Worm (Caenorhabditis elegans) whole organism, mixed stage, embryonic: ENCODE measurements around the gene srt-74.

Source experiments
- M03D4.4 ChIP-seq: sonication (generic microtip); optimal IDR thresholded peaks from 2 replicates; lab custom pipeline; 2017; ENCODE audit warnings: mild to moderate bottlenecking, missing genetic modification characterization, missing compliant biosample characterization
- bed-3 ChIP-seq: fragments of 200-800 bp; sonication (Bioruptor generic); optimal IDR thresholded peaks from 3 replicates; lab custom pipeline; 2018; ENCODE audit warnings: mild to moderate bottlenecking, missing genetic modification characterization, moderate library complexity, missing compliant biosample characterization
- blmp-1 ChIP-seq: fragments of 150-350 bp; optimal IDR thresholded peaks from 2 replicates; lab custom pipeline; 2014; ENCODE audit warnings: missing biosample characterization, missing genetic modification characterization
- ceh-39 ChIP-seq: fragments of 150-350 bp; optimal IDR thresholded peaks from 2 replicates; lab custom pipeline; 2014; ENCODE audit warnings: missing biosample characterization, missing genetic modification characterization
- ces-1 ChIP-seq: fragments of 150-350 bp; optimal IDR thresholded peaks from 2 replicates; lab custom pipeline; 2014; ENCODE audit warnings: missing biosample characterization, missing genetic modification reagents, missing genetic modification characterization
- cnd-1 ChIP-seq: fragments of 200-800 bp; sonication (Bioruptor generic); optimal IDR thresholded peaks from 2 replicates; lab custom pipeline; 2018; ENCODE audit warnings: mild to moderate bottlenecking, missing genetic modification characterization, missing compliant biosample characterization
- elt-1 ChIP-seq: sonication (generic microtip); optimal IDR thresholded peaks from 2 replicates; lab custom pipeline; 2017; ENCODE audit warnings: missing genetic modification characterization, mild to moderate bottlenecking, missing compliant biosample characterization, antibody characterized with exemption, moderate library complexity, borderline replicate concordance; ENCODE audit not compliant: insufficient read depth
- elt-3 ChIP-seq: fragments of 150-350 bp; optimal IDR thresholded peaks from 2 replicates; lab custom pipeline; 2014; ENCODE audit warnings: missing biosample characterization, missing genetic modification characterization
- flh-1 ChIP-seq: fragments of 200-800 bp; sonication (Bioruptor generic); optimal IDR thresholded peaks from 2 replicates; lab custom pipeline; 2018; ENCODE audit warnings: mild to moderate bottlenecking, missing genetic modification characterization, moderate library complexity, missing compliant biosample characterization
- ham-2 ChIP-seq: fragments of 200-800 bp; sonication (Bioruptor generic); optimal IDR thresholded peaks from 2 replicates; lab custom pipeline; 2018; ENCODE audit warnings: mild to moderate bottlenecking, missing genetic modification characterization, missing compliant biosample characterization
- hlh-1 ChIP-seq: fragments of 150-350 bp; optimal IDR thresholded peaks from 2 replicates; lab custom pipeline; 2014; ENCODE audit warnings: missing biosample characterization, missing genetic modification reagents, missing genetic modification characterization
- lin-13 ChIP-seq: fragments of 150-350 bp; optimal IDR thresholded peaks from 2 replicates; lab custom pipeline; 2014; ENCODE audit warnings: missing biosample characterization, missing genetic modification characterization
- lin-32 ChIP-seq: fragments of 200-800 bp; sonication (Bioruptor generic); optimal IDR thresholded peaks from 2 replicates; lab custom pipeline; 2018; ENCODE audit warnings: mild to moderate bottlenecking, missing genetic modification characterization, missing compliant biosample characterization
- lsy-2 ChIP-seq: fragments of 150-350 bp; optimal IDR thresholded peaks from 2 replicates; lab custom pipeline; 2014; ENCODE audit warnings: missing biosample characterization, missing genetic modification characterization
- mab-5 ChIP-seq: fragments of 150-350 bp; optimal IDR thresholded peaks from 2 replicates; lab custom pipeline; 2014; ENCODE audit warnings: missing biosample characterization, missing genetic modification characterization
- mep-1 ChIP-seq: fragments of 150-350 bp; optimal IDR thresholded peaks from 2 replicates; lab custom pipeline; 2017; ENCODE audit warnings: missing biosample characterization, missing genetic modification reagents, missing genetic modification characterization, inconsistent platforms
- mls-2 ChIP-seq: sonication (generic microtip); optimal IDR thresholded peaks from 2 replicates; lab custom pipeline; 2016; ENCODE audit warnings: mild to moderate bottlenecking, missing genetic modification characterization, moderate library complexity, missing compliant biosample characterization
- nhr-12 ChIP-seq: fragments of 150-350 bp; optimal IDR thresholded peaks from 2 replicates; lab custom pipeline; 2014; ENCODE audit warnings: missing biosample characterization, missing genetic modification characterization
- nhr-2 ChIP-seq: fragments of 150-350 bp; optimal IDR thresholded peaks from 2 replicates; lab custom pipeline; 2014; ENCODE audit warnings: missing biosample characterization, missing genetic modification characterization
- nhr-237 ChIP-seq: fragments of 150-350 bp; optimal IDR thresholded peaks from 2 replicates; lab custom pipeline; 2014; ENCODE audit warnings: missing biosample characterization, missing genetic modification characterization
- nhr-76 ChIP-seq: sonication (generic microtip); optimal IDR thresholded peaks from 2 replicates; lab custom pipeline; 2017; ENCODE audit warnings: missing biosample characterization, missing genetic modification characterization
- pha-4 ChIP-seq: fragments of 150-350 bp; optimal IDR thresholded peaks from 2 replicates; lab custom pipeline; 2018; ENCODE audit warnings: missing biosample characterization, missing genetic modification reagents, missing genetic modification characterization
- sem-2 ChIP-seq: fragments of 200-800 bp; sonication (Bioruptor generic); optimal IDR thresholded peaks from 2 replicates; lab custom pipeline; 2018; ENCODE audit warnings: mild to moderate bottlenecking, missing genetic modification characterization, missing compliant biosample characterization
- snpc-4 ChIP-seq: fragments of 150-350 bp; optimal IDR thresholded peaks from 2 replicates; lab custom pipeline; 2014; ENCODE audit warnings: missing biosample characterization, missing genetic modification characterization
- sptf-1 ChIP-seq: sonication (generic microtip); optimal IDR thresholded peaks from 2 replicates; lab custom pipeline; 2017; ENCODE audit warnings: mild to moderate bottlenecking, missing genetic modification characterization, moderate library complexity, missing compliant biosample characterization
- tbx-8 ChIP-seq: fragments of 200-800 bp; sonication (Bioruptor generic); optimal IDR thresholded peaks from 2 replicates; lab custom pipeline; 2018; ENCODE audit warnings: mild to moderate bottlenecking, missing genetic modification characterization, moderate library complexity, missing compliant biosample characterization
- unc-120 ChIP-seq: sonication (generic microtip); optimal IDR thresholded peaks from 2 replicates; lab custom pipeline; 2017; ENCODE audit warnings: missing genetic modification characterization, missing compliant biosample characterization; ENCODE audit not compliant: poor library complexity, severe bottlenecking
- unc-39 ChIP-seq: fragments of 150-350 bp; optimal IDR thresholded peaks from 2 replicates; lab custom pipeline; 2014; ENCODE audit warnings: missing biosample characterization, missing genetic modification characterization
- zip-8 ChIP-seq: fragments of 150-350 bp; optimal IDR thresholded peaks from 2 replicates; lab custom pipeline; 2014; ENCODE audit warnings: missing biosample characterization, missing genetic modification characterization
- ztf-11 ChIP-seq: fragments of 150-350 bp; optimal IDR thresholded peaks from 2 replicates; lab custom pipeline; 2014; ENCODE audit warnings: missing biosample characterization, missing genetic modification characterization

The srt-74 gene

ce11 chrV:14246761-14247160 lies 35.4 kb downstream of the srt-74 start, which contains the start of gene K02E11.3:
Gene K02E11.3, minus strand, starts transcription at chrV:14246861.
- TF ChIP-seq lsy-2 (tag; lab: Kevin White, UChicago) = no peak
- no peak for TF ChIP-seq ceh-39 (tag; lab: Kevin White, UChicago)
- TF ChIP-seq elt-3 = no peak
- no peak for TF ChIP-seq ham-2 (GFP tag; lab: Kevin White, UChicago)
- no peak for TF ChIP-seq nhr-237 (tag; lab: Kevin White, UChicago)
- TF ChIP-seq unc-39 (tag; lab: Kevin White, UChicago) = no peak
- TF ChIP-seq sptf-1 (tag; lab: Kevin White, UChicago) = no peak
- TF ChIP-seq snpc-4 (tag; lab: Kevin White, UChicago) = no peak
- no peak for TF ChIP-seq unc-120 (tag; lab: Kevin White, UChicago)
- TF ChIP-seq tbx-8 (GFP tag; lab: Kevin White, UChicago) = no peak

ce11 chrV:14243904-14244303 lies 38.2 kb downstream of the srt-74 start, which contains the start of gene sre-7:
Gene sre-7, plus strand, starts transcription at chrV:14244204.
- TF ChIP-seq bed-3 (GFP tag; lab: Kevin White, UChicago) (no peak), blmp-1 (no peak), pha-4 (tag; lab: Kevin White, UChicago) (no peak), nhr-76 (no peak), sptf-1 (tag; lab: Kevin White, UChicago) (no peak), nhr-12 (tag; lab: Kevin White, UChicago) (no peak), unc-120 (tag; lab: Kevin White, UChicago) (no peak), ztf-11 (tag; lab: Kevin White, UChicago) (no peak), nhr-2 (tag; lab: Kevin White, UChicago) (no peak), sem-2 (GFP tag; lab: Kevin White, UChicago) (no peak), mab-5 (tag; lab: Kevin White, UChicago) (no peak)

DNA sequence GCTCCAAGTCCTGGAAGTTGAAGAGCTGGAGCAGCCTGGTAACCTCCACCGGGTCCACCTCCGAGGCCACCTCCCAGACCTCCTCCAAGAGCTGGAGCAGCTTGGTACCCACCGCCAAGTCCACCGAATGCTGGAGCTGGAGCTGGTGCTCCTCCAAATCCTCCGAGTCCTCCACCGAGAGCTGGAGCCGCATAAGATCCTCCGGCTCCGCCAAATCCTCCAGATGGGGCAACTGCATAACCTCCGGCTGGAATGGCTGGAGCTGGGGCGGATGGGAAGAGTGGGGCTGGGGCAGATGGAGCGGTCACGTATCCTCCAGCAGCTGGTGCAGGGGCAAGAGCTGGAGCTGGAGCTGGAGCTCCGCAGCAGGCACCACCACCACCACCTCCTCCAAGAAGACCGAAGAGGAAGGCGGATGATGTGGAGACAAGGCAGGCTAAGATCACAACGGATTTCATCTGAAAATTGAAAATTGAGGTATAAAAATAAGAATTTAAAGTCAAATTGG lies 41.4 kb downstream of the srt-74 start, which contains the start of gene K02E11.10:
K02E11.10 (minus strand) TSS at position 458 of the 508 bp plus-strand sequence.
- TF ChIP-seq mls-2 (tag; lab: Kevin White, UChicago) = no peak
- TF ChIP-seq lsy-2 (tag; lab: Kevin White, UChicago) = no peak
- TF ChIP-seq pha-4 (tag; lab: Kevin White, UChicago) = no peak
- TF ChIP-seq sem-2 (GFP tag; lab: Kevin White, UChicago) = no peak
- no peak for TF ChIP-seq mab-5 (tag; lab: Kevin White, UChicago)
- no peak for TF ChIP-seq lin-13 (tag; lab: Kevin White, UChicago)
- no peak for TF ChIP-seq elt-3
- TF ChIP-seq flh-1 (GFP tag; lab: Kevin White, UChicago) = no peak
- no peak for TF ChIP-seq zip-8 (tag; lab: Kevin White, UChicago)
- no peak for TF ChIP-seq nhr-237 (tag; lab: Kevin White, UChicago)
- no peak for TF ChIP-seq snpc-4 (tag; lab: Kevin White, UChicago)

DNA sequence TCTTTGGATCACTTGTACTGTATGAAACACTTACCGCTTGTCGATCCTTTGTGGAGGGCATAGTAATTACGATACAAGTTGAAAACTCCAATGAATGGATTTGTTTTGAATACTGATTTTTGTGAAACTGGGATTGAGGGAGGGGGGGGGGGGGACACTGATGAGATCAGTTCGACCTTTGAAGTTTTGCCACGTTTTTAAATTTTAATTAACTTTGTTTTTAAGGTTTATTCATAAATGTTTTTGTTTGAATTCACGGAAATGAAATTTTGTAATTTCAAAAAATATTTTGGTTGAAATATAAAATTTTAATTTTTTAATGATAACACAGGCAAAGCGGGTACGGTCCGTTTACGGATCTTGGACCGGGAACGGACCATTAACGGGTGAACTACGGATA lies 46.2 kb downstream of the srt-74 start, which contains the start of gene ent-3:
ent-3 (minus strand) TSS at position 101 of the 400 bp plus-strand sequence.
- TF ChIP-seq ham-2 (GFP tag; lab: Kevin White, UChicago) (no peak), nhr-76 (no peak), tbx-8 (GFP tag; lab: Kevin White, UChicago) (no peak), lsy-2 (tag; lab: Kevin White, UChicago) (no peak), elt-3 (no peak), sem-2 (GFP tag; lab: Kevin White, UChicago) (no peak), ztf-11 (tag; lab: Kevin White, UChicago) (no peak), lin-32 (GFP tag; lab: Kevin White, UChicago) (no peak), M03D4.4 (tag; lab: Kevin White, UChicago) (no peak), lin-13 (tag; lab: Kevin White, UChicago) (no peak), elt-1 (tag; lab: Kevin White, UChicago) (no peak), unc-120 (tag; lab: Kevin White, UChicago) (no peak), zip-8 (tag; lab: Kevin White, UChicago) (no peak), unc-39 (tag; lab: Kevin White, UChicago) (no peak), mab-5 (tag; lab: Kevin White, UChicago) (no peak)

DNA sequence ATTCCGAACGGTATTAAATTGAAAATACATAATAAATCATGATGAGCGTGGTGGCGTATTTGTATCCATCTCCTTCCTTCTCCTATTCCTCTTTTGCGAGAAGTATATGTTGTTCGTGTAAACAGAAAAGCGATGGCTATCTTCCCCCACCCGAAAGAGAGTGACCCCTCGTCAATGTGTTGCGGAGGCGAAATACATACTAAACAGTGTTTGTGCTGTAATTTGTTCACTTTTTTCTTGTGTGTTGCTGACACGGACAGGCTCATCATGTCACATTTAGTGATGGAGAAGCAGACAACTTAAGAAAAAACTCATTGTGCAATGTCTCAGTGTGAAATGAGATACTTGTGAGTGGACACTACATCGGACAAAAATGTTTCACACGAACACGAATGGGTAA lies 50.5 kb downstream of the srt-74 start:
- no peak for TF ChIP-seq sem-2 (GFP tag; lab: Kevin White, UChicago)
- no peak for TF ChIP-seq nhr-76
- TF ChIP-seq hlh-1 (tag; lab: Kevin White, UChicago) = no peak
- TF ChIP-seq cnd-1 (tag; lab: Kevin White, UChicago) = no peak
- no peak for TF ChIP-seq ces-1 (GFP tag; lab: Kevin White, UChicago)
- no peak for TF ChIP-seq bed-3 (GFP tag; lab: Kevin White, UChicago)
- no peak for TF ChIP-seq snpc-4 (tag; lab: Kevin White, UChicago)
- no peak for TF ChIP-seq elt-3
- TF ChIP-seq zip-8 (tag; lab: Kevin White, UChicago) = no peak
- TF ChIP-seq mep-1 (tag; lab: Kevin White, UChicago) = no peak
- TF ChIP-seq elt-1 (tag; lab: Kevin White, UChicago) = no peak
- no peak for TF ChIP-seq lin-13 (tag; lab: Kevin White, UChicago)
- TF ChIP-seq M03D4.4 (tag; lab: Kevin White, UChicago) = no peak
